Fruit fly (Drosophila melanogaster) whole organism, embryonic: ENCODE data around the gene RpS17.

Source experiments
- ATbp ChIP-seq: fragments of 200-800 bp; sonication (Bioruptor generic); optimal IDR thresholded peaks from 2 replicates; lab custom pipeline; 2017; ENCODE audit warnings: missing biosample characterization, mild to moderate bottlenecking, missing genetic modification characterization, missing genetic modification reagents
- Atf3 ChIP-seq: fragments of 200-800 bp; sonication (Bioruptor generic); optimal IDR thresholded peaks from 3 replicates; lab custom pipeline; 2016; ENCODE audit warnings: missing biosample characterization, missing genetic modification characterization
- CG10267 ChIP-seq: fragments of 200-800 bp; sonication (Bioruptor generic); optimal IDR thresholded peaks from 2 replicates; lab custom pipeline; 2018; ENCODE audit warnings: missing biosample characterization, mild to moderate bottlenecking, missing genetic modification characterization, moderate library complexity
- CG10274 ChIP-seq: fragments of 200-800 bp; sonication (Bioruptor generic); optimal IDR thresholded peaks from 3 replicates; lab custom pipeline; 2017; ENCODE audit warnings: missing biosample characterization, mild to moderate bottlenecking, missing genetic modification characterization
- CG10431 ChIP-seq: fragments of 200-800 bp; sonication (Bioruptor generic); optimal IDR thresholded peaks from 3 replicates; lab custom pipeline; 2018; ENCODE audit warnings: missing biosample characterization, mild to moderate bottlenecking, missing genetic modification characterization
- CG10654 ChIP-seq: fragments of 200-800 bp; sonication (Bioruptor generic); optimal IDR thresholded peaks from 2 replicates; lab custom pipeline; 2016; ENCODE audit warnings: missing biosample characterization, missing genetic modification characterization
- CG11695 ChIP-seq: fragments of 200-800 bp; sonication (Bioruptor generic); IDR thresholded peaks from 3 replicates; pipeline ENCODE4 v1.3.6; 2022; ENCODE audit warnings: missing biosample characterization, missing genetic modification characterization
- CG12769 ChIP-seq: fragments of 200-800 bp; sonication (Bioruptor generic); optimal IDR thresholded peaks from 2 replicates; lab custom pipeline; 2019; ENCODE audit warnings: missing biosample characterization, mild to moderate bottlenecking, missing genetic modification characterization, moderate library complexity
- CG14710 ChIP-seq: fragments of 200-800 bp; sonication (Bioruptor generic); optimal IDR thresholded peaks from 3 replicates; lab custom pipeline; 2019; ENCODE audit warnings: missing biosample characterization, mild to moderate bottlenecking, missing genetic modification characterization, moderate library complexity
- CG15696 ChIP-seq: fragments of 200-800 bp; sonication (Bioruptor generic); optimal IDR thresholded peaks from 2 replicates; lab custom pipeline; 2019; ENCODE audit warnings: missing biosample characterization, mild to moderate bottlenecking, missing genetic modification characterization, moderate library complexity
- CG1602 ChIP-seq: fragments of 200-800 bp; sonication (Bioruptor generic); optimal IDR thresholded peaks from 3 replicates; lab custom pipeline; 2016; ENCODE audit warnings: missing biosample characterization, missing genetic modification characterization
- CG17186 ChIP-seq: fragments of 200-800 bp; sonication (Bioruptor generic); optimal IDR thresholded peaks from 3 replicates; lab custom pipeline; 2017; ENCODE audit warnings: missing biosample characterization, missing genetic modification reagents, missing genetic modification characterization
- CG17385 ChIP-seq: fragments of 200-800 bp; sonication (Bioruptor generic); optimal IDR thresholded peaks from 3 replicates; lab custom pipeline; 2018; ENCODE audit warnings: missing biosample characterization, mild to moderate bottlenecking, missing genetic modification characterization
- CG17912 ChIP-seq: fragments of 200-800 bp; sonication (Bioruptor generic); optimal IDR thresholded peaks from 2 replicates; lab custom pipeline; 2018; ENCODE audit warnings: missing biosample characterization, mild to moderate bottlenecking, missing genetic modification characterization
- CG2116 ChIP-seq: fragments of 200-800 bp; sonication (Bioruptor generic); optimal IDR thresholded peaks from 3 replicates; lab custom pipeline; 2018; ENCODE audit warnings: missing biosample characterization, mild to moderate bottlenecking, missing genetic modification characterization
- CG2202 ChIP-seq: fragments of 200-800 bp; sonication (Bioruptor generic); optimal IDR thresholded peaks from 2 replicates; lab custom pipeline; 2018; ENCODE audit warnings: missing biosample characterization, mild to moderate bottlenecking, missing genetic modification characterization
- CG33213 ChIP-seq: fragments of 200-800 bp; sonication (Bioruptor generic); optimal IDR thresholded peaks from 3 replicates; lab custom pipeline; 2016; ENCODE audit warnings: missing biosample characterization, missing genetic modification characterization
- CG3407 ChIP-seq: fragments of 200-800 bp; sonication (Bioruptor generic); optimal IDR thresholded peaks from 2 replicates; lab custom pipeline; 2018; ENCODE audit warnings: missing biosample characterization, mild to moderate bottlenecking, missing genetic modification characterization
- CG4282 ChIP-seq: fragments of 200-800 bp; sonication (Bioruptor generic); optimal IDR thresholded peaks from 2 replicates; lab custom pipeline; 2016; ENCODE audit warnings: missing biosample characterization, missing genetic modification characterization
- CG4404 ChIP-seq: fragments of 200-800 bp; sonication (Bioruptor generic); IDR thresholded peaks from 2 replicates; pipeline ENCODE4 v1.3.6; 2022; ENCODE audit warnings: missing biosample characterization, missing genetic modification characterization
- CG4617 ChIP-seq: fragments of 200-800 bp; sonication (Bioruptor generic); optimal IDR thresholded peaks from 3 replicates; lab custom pipeline; 2016; ENCODE audit warnings: missing biosample characterization, missing genetic modification characterization, borderline replicate concordance
- CG6654 ChIP-seq: fragments of 200-800 bp; sonication (Bioruptor generic); optimal IDR thresholded peaks from 2 replicates; lab custom pipeline; 2017; ENCODE audit warnings: missing biosample characterization, mild to moderate bottlenecking, missing genetic modification characterization
- CG6813 ChIP-seq: fragments of 200-800 bp; sonication (Bioruptor generic); optimal IDR thresholded peaks from 2 replicates; lab custom pipeline; 2017; ENCODE audit warnings: missing biosample characterization, missing genetic modification characterization, mild to moderate bottlenecking, moderate library complexity, missing genetic modification reagents
- CG8290 ChIP-seq, 3 experiments: fragments of 200-800 bp; sonication (Bioruptor generic); optimal IDR thresholded peaks; 2 replicates each; lab custom pipeline; 2016 to 2019; ENCODE audit warnings: missing biosample characterization in 3 of 3, missing genetic modification characterization in 3 of 3, mild to moderate bottlenecking in 2 of 3, moderate library complexity in 1 of 3
- Chrac-16 ChIP-seq: fragments of 200-800 bp; sonication (Bioruptor generic); optimal IDR thresholded peaks from 3 replicates; lab custom pipeline; 2016; ENCODE audit warnings: missing biosample characterization, missing genetic modification characterization
- Eip74EF ChIP-seq, 2 experiments: fragments of 200-800 bp in 1 of 2; fragments of >200 bp in 1 of 2; sonication (Bioruptor generic) in 1 of 2; optimal IDR thresholded peaks; 2 replicates each; lab custom pipeline; 2017 to 2019; ENCODE audit warnings: missing biosample characterization in 2 of 2, missing genetic modification characterization in 2 of 2, mild to moderate bottlenecking in 1 of 2, moderate library complexity in 1 of 2
- Fer1 ChIP-seq: fragments of 200-800 bp; sonication (Bioruptor generic); optimal IDR thresholded peaks from 2 replicates; lab custom pipeline; 2017; ENCODE audit warnings: missing biosample characterization, mild to moderate bottlenecking, missing genetic modification characterization
- GATAe ChIP-seq: fragments of 200-800 bp; sonication (Bioruptor generic); conservative IDR thresholded peaks from 2 replicates; pipeline ENCODE4 v1.3.6; 2022; ENCODE audit warnings: missing biosample characterization, missing genetic modification characterization
- Gug ChIP-seq: fragments of 200-800 bp; sonication (Bioruptor generic); IDR thresholded peaks from 4 replicates; pipeline ENCODE4 v1.3.6; 2022; ENCODE audit warnings: missing biosample characterization, missing genetic modification characterization
- Kr ChIP-seq: fragments of 200-800 bp; sonication (Bioruptor generic); optimal IDR thresholded peaks from 2 replicates; lab custom pipeline; 2017; ENCODE audit warnings: missing biosample characterization, mild to moderate bottlenecking, missing genetic modification characterization
- Six4 ChIP-seq: fragments of 200-800 bp; sonication (Bioruptor generic); optimal IDR thresholded peaks from 2 replicates; lab custom pipeline; 2016; ENCODE audit warnings: missing biosample characterization, missing genetic modification characterization
- Spps ChIP-seq: fragments of 200-800 bp; sonication (Bioruptor generic); optimal IDR thresholded peaks from 2 replicates; lab custom pipeline; 2018; ENCODE audit warnings: missing biosample characterization, mild to moderate bottlenecking, missing genetic modification characterization
- Xbp1 ChIP-seq: fragments of 200-800 bp; sonication (Bioruptor generic); optimal IDR thresholded peaks from 3 replicates; lab custom pipeline; 2016; ENCODE audit warnings: missing biosample characterization, mild to moderate bottlenecking, missing genetic modification characterization
- cg ChIP-seq: fragments of 200-800 bp; sonication (Bioruptor generic); optimal IDR thresholded peaks from 3 replicates; lab custom pipeline; 2019; ENCODE audit warnings: missing biosample characterization, mild to moderate bottlenecking, missing genetic modification characterization, moderate library complexity
- dati ChIP-seq: fragments of 200-800 bp; sonication (Bioruptor generic); IDR thresholded peaks from 2 replicates; pipeline ENCODE4 v1.3.6; 2022; ENCODE audit warnings: missing biosample characterization, missing genetic modification characterization
- dmrt11E ChIP-seq: fragments of 200-800 bp; sonication (Bioruptor generic); optimal IDR thresholded peaks from 3 replicates; lab custom pipeline; 2018; ENCODE audit warnings: missing biosample characterization, mild to moderate bottlenecking, missing genetic modification characterization, moderate library complexity
- esg ChIP-seq: fragments of 200-800 bp; sonication (Bioruptor generic); conservative IDR thresholded peaks from 2 replicates; pipeline ENCODE4 v1.3.6; 2022; ENCODE audit warnings: missing biosample characterization, missing genetic modification characterization
- ftz-f1 ChIP-seq: fragments of 200-800 bp; sonication (Bioruptor generic); optimal IDR thresholded peaks from 2 replicates; lab custom pipeline; 2016; ENCODE audit warnings: missing biosample characterization, missing genetic modification characterization
- h ChIP-seq: fragments of >200 bp; optimal IDR thresholded peaks from 2 replicates; lab custom pipeline; 2017
- her ChIP-seq: fragments of 200-800 bp; sonication (Bioruptor generic); optimal IDR thresholded peaks from 2 replicates; lab custom pipeline; 2016; ENCODE audit warnings: missing biosample characterization, missing genetic modification characterization
- jing ChIP-seq: fragments of 200-800 bp; sonication (Bioruptor generic); optimal IDR thresholded peaks from 2 replicates; lab custom pipeline; 2018; ENCODE audit warnings: missing biosample characterization, mild to moderate bottlenecking, missing genetic modification characterization
- klu ChIP-seq: fragments of 200-800 bp; sonication (Bioruptor generic); IDR thresholded peaks from 2 replicates; pipeline ENCODE4 v1.3.6; 2022; ENCODE audit warnings: missing biosample characterization, missing genetic modification characterization
- lov ChIP-seq, 2 experiments: fragments of 200-800 bp in 1 of 2; fragments of >200 bp in 1 of 2; sonication (Bioruptor generic) in 1 of 2; IDR thresholded peaks in 1 of 2; optimal IDR thresholded peaks in 1 of 2; 2 replicates in 1 of 2; 3 replicates in 1 of 2; pipeline versions ENCODE4 v1.3.6 to Lab custom; 2017 to 2022; ENCODE audit warnings: missing biosample characterization in 1 of 2, missing genetic modification characterization in 1 of 2
- nmo ChIP-seq: fragments of 200-800 bp; sonication (Bioruptor generic); optimal IDR thresholded peaks from 2 replicates; lab custom pipeline; 2018; ENCODE audit warnings: missing biosample characterization, mild to moderate bottlenecking, missing genetic modification characterization, moderate library complexity
- pfk ChIP-seq: fragments of 200-800 bp; sonication (Bioruptor generic); optimal IDR thresholded peaks from 2 replicates; lab custom pipeline; 2018; ENCODE audit warnings: missing biosample characterization, mild to moderate bottlenecking, missing genetic modification characterization, moderate library complexity
- sqz ChIP-seq: fragments of 200-800 bp; sonication (Bioruptor generic); optimal IDR thresholded peaks from 3 replicates; lab custom pipeline; 2018; ENCODE audit warnings: missing biosample characterization, mild to moderate bottlenecking, missing genetic modification characterization
- sug ChIP-seq: fragments of 200-800 bp; optimal IDR thresholded peaks from 2 replicates; lab custom pipeline; 2019; ENCODE audit warnings: missing biosample characterization, mild to moderate bottlenecking, missing genetic modification characterization, moderate library complexity
- tna ChIP-seq: fragments of 200-800 bp; sonication (Bioruptor generic); IDR thresholded peaks from 2 replicates; pipeline ENCODE4 v1.3.6; 2022; ENCODE audit warnings: missing biosample characterization, missing genetic modification characterization; ENCODE audit not compliant: partially characterized antibody

RpS17 gene

DNA sequence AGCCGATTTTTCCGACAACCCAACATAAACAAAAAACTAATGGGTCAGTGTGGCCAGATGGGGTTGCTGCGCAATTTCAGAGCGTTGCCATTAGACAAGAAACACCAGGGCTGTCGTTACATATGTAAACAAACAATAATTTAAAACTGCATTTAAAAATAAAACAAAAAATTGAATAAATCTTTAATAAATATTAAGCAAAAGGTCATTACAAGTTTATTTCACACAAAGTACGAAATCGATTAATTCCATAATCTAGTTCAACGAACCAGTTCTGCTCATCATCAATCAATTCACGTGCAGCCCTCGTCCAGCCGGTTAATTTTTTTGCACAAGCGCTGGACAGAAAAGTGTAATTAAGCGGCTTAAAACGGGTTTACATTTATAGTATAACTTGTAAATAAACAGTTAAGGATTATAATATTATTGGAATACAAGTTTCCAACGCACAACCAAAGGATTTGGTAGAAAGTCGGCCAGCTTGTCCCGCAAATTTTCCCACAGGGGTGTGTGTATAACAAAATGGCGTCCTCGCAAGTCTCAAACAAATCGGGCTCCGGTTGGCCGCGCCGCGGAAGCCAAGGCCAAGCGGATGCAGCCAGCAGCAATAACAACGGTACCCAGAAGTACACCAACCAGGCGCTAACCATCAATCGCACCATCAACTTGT, 18.7 kb downstream of the RpS17 start, which contains the start of the genes CG4022 and Cpsf5 (continued):
- TF ChIP-seq CG6813 (GFP tag; lab: Kevin White, UChicago) = no peak
- TF ChIP-seq CG15696 (tag; lab: Kevin White, UChicago) = peak; percentile 85
- TF ChIP-seq CG17385 (GFP tag; lab: Kevin White, UChicago) = peak; percentile 81
- TF ChIP-seq sug = peak; percentile 89
- TF ChIP-seq Atf3 (GFP tag; lab: Kevin White, UChicago) = peak; percentile 36
- TF ChIP-seq Kr (GFP tag; lab: Kevin White, UChicago) = no peak
- peak; percentile 85 for TF ChIP-seq Chrac-16 (GFP tag; lab: Kevin White, UChicago)
- TF ChIP-seq klu = peak; percentile 77
- TF ChIP-seq sqz (GFP tag; lab: Kevin White, UChicago) = peak; percentile 84
- TF ChIP-seq CG17186 (GFP tag; lab: Kevin White, UChicago) = peak; percentile 90
- no peak for TF ChIP-seq h (lab: Kevin White, UChicago)
- TF ChIP-seq CG2202 (tag; lab: Kevin White, UChicago) = peak; percentile 69
- peak; percentile 12 for TF ChIP-seq jing
- no peak for TF ChIP-seq ftz-f1 (GFP tag; lab: Kevin White, UChicago)
- TF ChIP-seq her (GFP tag; lab: Kevin White, UChicago) = no peak
- peak; percentile 68 for TF ChIP-seq CG3407 (GFP tag; lab: Kevin White, UChicago)
- TF ChIP-seq CG10431 (GFP tag; lab: Kevin White, UChicago) = peak; percentile 81
- peak; percentile 80 for TF ChIP-seq CG10654 (GFP tag; lab: Kevin White, UChicago)
- peak; percentile 86 for TF ChIP-seq dmrt11E (tag; lab: Kevin White, UChicago)
- peak; percentile 82 for TF ChIP-seq Fer1 (GFP tag; lab: Kevin White, UChicago)
- TF ChIP-seq ATbp (GFP tag; lab: Kevin White, UChicago) = peak; percentile 62
- TF ChIP-seq CG33213 (GFP tag; lab: Kevin White, UChicago) = peak; percentile 52
- TF ChIP-seq Six4 = peak; percentile 69
- no peak for TF ChIP-seq tna (GFP tag; lab: Robert Waterston, UW)
- TF ChIP-seq Xbp1 (GFP tag; lab: Kevin White, UChicago) = peak; percentile 84
- TF ChIP-seq CG6654 (GFP tag; lab: Kevin White, UChicago) = no peak
- TF ChIP-seq Gug (GFP tag; lab: Robert Waterston, UW) = peak; percentile 58; the same call in 3 of the 4 replicates
- peak; percentile 67 for TF ChIP-seq Spps (tag; lab: Kevin White, UChicago)
- TF ChIP-seq CG10274 (GFP tag; lab: Kevin White, UChicago) = no peak
- peak; percentile 83 for TF ChIP-seq CG2116 (GFP tag; lab: Kevin White, UChicago)
- peak; percentile 71 for TF ChIP-seq CG12769
- TF ChIP-seq Eip74EF (GFP tag; optimal IDR thresholded peaks at IDR 0.05; lab: Kevin White, UChicago) = peak in 1 of 2 experiments; percentile 36
- TF ChIP-seq CG10267 (tag; lab: Kevin White, UChicago) = peak; percentile 81
- peak; percentile 76 for TF ChIP-seq CG4404 (GFP tag; lab: Robert Waterston, UW)
- peak; percentile 85 for TF ChIP-seq CG4617 (GFP tag; lab: Kevin White, UChicago)
- no peak for TF ChIP-seq GATAe (GFP tag; lab: Robert Waterston, UW)
- TF ChIP-seq pfk (GFP tag; lab: Kevin White, UChicago) = no peak
- peak; percentile 25; the same call in 1 of the 2 replicates for TF ChIP-seq dati (GFP tag; lab: Robert Waterston, UW)
- TF ChIP-seq CG1602 (GFP tag; lab: Kevin White, UChicago) = peak; percentile 73
- peak; percentile 56 for TF ChIP-seq CG17912
- peak; percentile 73 for TF ChIP-seq CG11695
- peak; percentile 90 for TF ChIP-seq CG14710 (tag; lab: Kevin White, UChicago)
- no peak for TF ChIP-seq lov (optimal IDR thresholded peaks at IDR 0.05; lab: Kevin White, UChicago)
- TF ChIP-seq lov (GFP tag; IDR thresholded peaks at IDR 0.05; lab: Robert Waterston, UW) = peak; percentile 71; the same call in 2 of the 3 replicates
- TF ChIP-seq cg (GFP tag; lab: Kevin White, UChicago) = no peak
- no peak for TF ChIP-seq CG4282
- TF ChIP-seq esg (GFP tag; lab: Robert Waterston, UW) = peak; percentile 79
- TF ChIP-seq nmo (GFP tag; lab: Kevin White, UChicago) = peak; percentile 91
- TF ChIP-seq CG8290 (GFP tag; optimal IDR thresholded peaks at IDR 0.05; lab: Kevin White, UChicago) = peak; percentile 80
- peak; percentile 31 to 35 for TF ChIP-seq CG8290 (tag; optimal IDR thresholded peaks at IDR 0.05; lab: Kevin White, UChicago)
